Fruit fly (Drosophila melanogaster): ENCODE data around the gene CG10749.

CG10749 gene

dm6 chr3L:13006490-13006889, 34.2 kb downstream of the CG10749 start, which contains the start of gene CG11263 (continued):
- TF ChIP-seq CG31224 (GFP tag; IDR thresholded peaks at IDR 0.05) (peak; percentile 15; the same call in 1 of the 2 replicates), Xbp1 (GFP tag; optimal IDR thresholded peaks at IDR 0.05) (peak; percentile 73), vfl (GFP tag; optimal IDR thresholded peaks at IDR 0.05) (peak; percentile 21), otp (GFP tag; IDR thresholded peaks at IDR 0.05) (no peak), Sry-δ (GFP tag; optimal IDR thresholded peaks at IDR 0.05) (peak; percentile 94), CG11456 (GFP tag; IDR thresholded peaks at IDR 0.05) (0 out of 3 replicates have a peak, but pooled peaks have one; percentile 60), da (GFP tag; optimal IDR thresholded peaks at IDR 0.05) (no peak), CG15696 (tag; optimal IDR thresholded peaks at IDR 0.05) (no peak), CG18011 (GFP tag; optimal IDR thresholded peaks at IDR 0.05) (no peak), ro (GFP tag; IDR thresholded peaks at IDR 0.05) (no peak), gce (GFP tag; IDR thresholded peaks at IDR 0.05) (no peak), Poxn (GFP tag; IDR thresholded peaks at IDR 0.05) (no peak), Sox102F (GFP tag; optimal IDR thresholded peaks at IDR 0.05) (peak; percentile 46), CG18476 (GFP tag; optimal IDR thresholded peaks at IDR 0.05) (peak; percentile 29), ci (GFP tag; IDR thresholded peaks at IDR 0.05) (0 out of 3 replicates have a peak, but pooled peaks have one; percentile 17), Pdp1 (GFP tag; optimal IDR thresholded peaks at IDR 0.05) (peak in 1 of 2 experiments; percentile 31), Hmr (GFP tag; optimal IDR thresholded peaks at IDR 0.05) (peak; percentile 71), CrebB (tag; optimal IDR thresholded peaks at IDR 0.05) (no peak), CG34376 (GFP tag; optimal IDR thresholded peaks at IDR 0.05) (peak; percentile 12), CG11695 (GFP tag; IDR thresholded peaks at IDR 0.05) (peak; percentile 26; the same call in 1 of the 3 replicates), Ets97D (GFP tag; optimal IDR thresholded peaks at IDR 0.05) (peak; percentile 84), CG6254 (GFP tag; optimal IDR thresholded peaks at IDR 0.05) (no peak), org-1 (GFP tag; optimal IDR thresholded peaks at IDR 0.05) (no peak), toy (GFP tag; IDR thresholded peaks at IDR 0.05) (no peak), sens-2 (GFP tag; IDR thresholded peaks at IDR 0.05) (no peak), sqz (GFP tag; optimal IDR thresholded peaks at IDR 0.05) (no peak), CG17385 (GFP tag; optimal IDR thresholded peaks at IDR 0.05) (no peak), CG14965 (GFP tag; optimal IDR thresholded peaks at IDR 0.05; ENCODE audit: borderline replicate concordance) (no peak), CG31441 (GFP tag; IDR thresholded peaks at IDR 0.05) (peak; percentile 44; the same call in 1 of the 2 replicates), CG11398 (GFP tag; optimal IDR thresholded peaks at IDR 0.05) (peak; percentile 14), Opbp (GFP tag; IDR thresholded peaks at IDR 0.05; ENCODE audit: partially characterized antibody) (peak; percentile 86), CkIIα-i1 (GFP tag; IDR thresholded peaks at IDR 0.05) (no peak), Bgb (GFP tag; IDR thresholded peaks at IDR 0.05; ENCODE audit: partially characterized antibody) (peak; percentile 89), CG7928 (GFP tag; optimal IDR thresholded peaks at IDR 0.05) (no peak), Hand (GFP tag; optimal IDR thresholded peaks at IDR 0.05) (no peak), Rfx (GFP tag; IDR thresholded peaks at IDR 0.05) (peak; percentile 71), CG8924 (tag; optimal IDR thresholded peaks at IDR 0.05) (no peak), Ets65A (GFP tag) (peak; percentile 96), tna (GFP tag; IDR thresholded peaks at IDR 0.05; ENCODE audit: partially characterized antibody) (no peak; the same call in 1 of the 2 replicates), Antp (GFP tag; optimal IDR thresholded peaks at IDR 0.05) (peak; percentile 67), fru (optimal IDR thresholded peaks at IDR 0.05) (no peak), HmgZ (tag; optimal IDR thresholded peaks at IDR 0.05) (peak; percentile 7), sna (GFP tag; IDR thresholded peaks at IDR 0.05; ENCODE audit: partially characterized antibody) (no peak; the same call in none of the 2 replicates), btn (GFP tag; optimal IDR thresholded peaks at IDR 0.05) (no peak), CG11696 (GFP tag; IDR thresholded peaks at IDR 0.05) (no peak), Adf1 (GFP tag; IDR thresholded peaks at IDR 0.05) (no peak), NFAT (GFP tag; IDR thresholded peaks at IDR 0.05) (peak; percentile 22; the same call in 1 of the 2 replicates), Hmx (GFP tag; optimal IDR thresholded peaks at IDR 0.05) (no peak), CG1603 (tag; optimal IDR thresholded peaks at IDR 0.05) (peak; percentile 62), CG12744 (GFP tag; optimal IDR thresholded peaks at IDR 0.05) (peak; percentile 11), CG10267 (tag; optimal IDR thresholded peaks at IDR 0.05) (peak; percentile 46)
